Worm (Caenorhabditis elegans) whole organism, midembryonic: ENCODE results near the gene T08B1.1.

Source experiments
- T22C8.4 ChIP-seq: fragments of 200-800 bp; sonication (Bioruptor generic); IDR thresholded peaks from 2 replicates; pipeline ENCODE4 v1.3.6; 2022; ENCODE audit warnings: missing genetic modification characterization, missing compliant biosample characterization
- cog-1 ChIP-seq: sonication (generic microtip); optimal IDR thresholded peaks from 2 replicates; lab custom pipeline; 2016; ENCODE audit warnings: missing genetic modification characterization, missing compliant biosample characterization
- flt-1 ChIP-seq: fragments of 200-800 bp; sonication (Bioruptor generic); IDR thresholded peaks from 2 replicates; pipeline ENCODE4 v1.3.6; 2022; ENCODE audit warnings: missing genetic modification characterization, missing compliant biosample characterization
- klf-2 ChIP-seq: fragments of 200-800 bp; sonication (Bioruptor generic); conservative IDR thresholded peaks from 2 replicates; pipeline ENCODE4 v1.3.6; 2022; ENCODE audit warnings: missing genetic modification reagents, missing genetic modification characterization, missing compliant biosample characterization
- med-1 ChIP-seq: sonication (generic microtip); optimal IDR thresholded peaks from 2 replicates; lab custom pipeline; 2017; ENCODE audit warnings: missing genetic modification characterization, mild to moderate bottlenecking, missing compliant biosample characterization, antibody characterized with exemption, missing genetic modification reagents; ENCODE audit not compliant: insufficient read depth
- ref-1 ChIP-seq: fragments of 200-800 bp; sonication (Bioruptor generic); conservative IDR thresholded peaks from 2 replicates; pipeline ENCODE4 v1.3.6; 2022; ENCODE audit warnings: missing genetic modification reagents, missing genetic modification characterization, missing compliant biosample characterization
- tab-1 ChIP-seq: fragments of 200-800 bp; sonication (Bioruptor generic); IDR thresholded peaks from 2 replicates; pipeline ENCODE4 v1.3.6; 2022; ENCODE audit warnings: missing genetic modification characterization, missing compliant biosample characterization
- ztf-23 ChIP-seq: fragments of 200-800 bp; sonication (Bioruptor generic); IDR thresholded peaks from 2 replicates; pipeline ENCODE4 v1.3.6; 2022; ENCODE audit warnings: missing genetic modification reagents, missing genetic modification characterization, missing compliant biosample characterization
- ztf-29 ChIP-seq: fragments of 200-800 bp; sonication (Bioruptor generic); IDR thresholded peaks from 2 replicates; pipeline ENCODE4 v1.3.6; 2022; ENCODE audit warnings: missing genetic modification reagents, missing genetic modification characterization, missing compliant biosample characterization

- no peak for TF ChIP-seq ztf-29 (GFP tag; lab: Robert Waterston, UW)
- no peak for TF ChIP-seq T22C8.4 (GFP tag; lab: Robert Waterston, UW)
- no peak for TF ChIP-seq ref-1 (GFP tag; lab: Robert Waterston, UW)
- TF ChIP-seq klf-2 (GFP tag; lab: Robert Waterston, UW), result no peak
- no peak for TF ChIP-seq flt-1 (GFP tag; lab: Robert Waterston, UW)
- no peak for TF ChIP-seq cog-1 (tag; lab: Kevin White, UChicago)
- no peak for TF ChIP-seq ztf-23 (GFP tag; lab: Robert Waterston, UW)
- TF ChIP-seq med-1 (GFP tag; lab: Kevin White, UChicago), result no peak
- TF ChIP-seq tab-1 (GFP tag; lab: Robert Waterston, UW), result no peak
Observed at ce11 chrV:1940472-1941221, 46.2 kb downstream of the T08B1.1 start.
